Worm (Caenorhabditis elegans) whole organism, L4 larva: ENCODE results near the gene DH11.5.

Experiments used
- lir-3 ChIP-seq: sonication (generic microtip); optimal IDR thresholded peaks from 2 replicates; lab custom pipeline; 2016; ENCODE audit warnings: mild to moderate bottlenecking, missing genetic modification characterization, missing compliant biosample characterization
- nhr-28 ChIP-seq: fragments of 150-350 bp; optimal IDR thresholded peaks from 2 replicates; lab custom pipeline; 2014; ENCODE audit warnings: missing biosample characterization, missing genetic modification characterization

DNA sequence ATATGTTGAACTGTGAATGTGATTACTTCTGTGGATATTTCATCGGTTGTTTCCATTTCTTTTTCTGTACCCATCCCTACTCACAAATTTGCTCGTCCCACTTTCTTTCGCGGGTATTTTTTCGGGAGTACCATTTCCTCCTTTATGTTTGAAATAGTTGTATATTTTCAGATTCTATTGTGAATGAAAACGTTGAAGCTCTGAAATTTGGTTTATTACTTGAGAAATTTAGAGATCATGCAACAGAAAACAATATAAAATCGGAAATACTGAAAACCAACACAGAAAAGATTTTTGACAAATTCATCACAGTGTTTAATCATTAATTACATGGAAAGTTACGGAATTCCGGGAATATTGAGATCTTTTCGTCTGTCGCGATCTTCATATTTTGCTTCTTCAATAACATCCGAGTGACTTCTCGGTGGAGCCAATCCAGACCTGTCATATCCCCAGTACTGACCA lies 44.2 kb downstream of the DH11.5 start:
- TF ChIP-seq nhr-28 (tag; lab: Kevin White, UChicago) (no peak), lir-3 (no peak)
